Fruit fly (Drosophila melanogaster) whole organism, prepupa: Measurements from ENCODE around the gene sol.

ENCODE experiments used
- Blimp-1 ChIP-seq: fragments of 200-800 bp; sonication (Bioruptor generic); optimal IDR thresholded peaks from 3 replicates; lab custom pipeline; 2017; ENCODE audit warnings: missing biosample characterization, missing genetic modification characterization, mild to moderate bottlenecking, moderate library complexity, missing genetic modification reagents
- CG10631 ChIP-seq: fragments of 200-800 bp; sonication (Bioruptor generic); optimal IDR thresholded peaks from 2 replicates; lab custom pipeline; 2016; ENCODE audit warnings: missing biosample characterization, missing genetic modification characterization
- CG10669 ChIP-seq: fragments of 200-800 bp; sonication (Bioruptor generic); optimal IDR thresholded peaks from 3 replicates; lab custom pipeline; 2018; ENCODE audit warnings: missing biosample characterization, mild to moderate bottlenecking, missing genetic modification characterization, moderate library complexity
- CG11294 ChIP-seq: fragments of 200-800 bp; sonication (Bioruptor generic); IDR thresholded peaks from 2 replicates; pipeline ENCODE4 v1.3.6; 2022; ENCODE audit warnings: missing biosample characterization, missing genetic modification characterization
- CG11762 ChIP-seq: fragments of 200-800 bp; sonication (Bioruptor generic); optimal IDR thresholded peaks from 3 replicates; lab custom pipeline; 2016; ENCODE audit warnings: missing biosample characterization, missing genetic modification characterization; ENCODE audit not compliant: insufficient read depth
- CG11902 ChIP-seq: fragments of 200-800 bp; sonication (Bioruptor generic); optimal IDR thresholded peaks from 3 replicates; lab custom pipeline; 2016; ENCODE audit warnings: missing biosample characterization, missing genetic modification characterization
- CG15336 ChIP-seq: fragments of 200-800 bp; sonication (Bioruptor generic); IDR thresholded peaks from 2 replicates; pipeline ENCODE4 v1.3.6; 2022; ENCODE audit warnings: missing biosample characterization, missing genetic modification characterization
- CG1621 ChIP-seq: fragments of 200-800 bp; sonication (Bioruptor generic); optimal IDR thresholded peaks from 3 replicates; lab custom pipeline; 2018; ENCODE audit warnings: missing biosample characterization, mild to moderate bottlenecking, missing genetic modification characterization
- CG16779 ChIP-seq: fragments of 200-800 bp; sonication (Bioruptor generic); optimal IDR thresholded peaks from 3 replicates; lab custom pipeline; 2017; ENCODE audit warnings: missing biosample characterization, mild to moderate bottlenecking, missing genetic modification characterization
- CG3032 ChIP-seq: fragments of 200-800 bp; optimal IDR thresholded peaks from 2 replicates; lab custom pipeline; 2019; ENCODE audit warnings: missing biosample characterization, mild to moderate bottlenecking, missing genetic modification characterization, moderate library complexity
- CG31627 ChIP-seq: fragments of 200-800 bp; sonication (Bioruptor generic); optimal IDR thresholded peaks from 3 replicates; lab custom pipeline; 2016; ENCODE audit warnings: missing biosample characterization, missing genetic modification characterization
- CG4318 ChIP-seq: fragments of 200-800 bp; sonication (Bioruptor generic); optimal IDR thresholded peaks from 3 replicates; lab custom pipeline; 2017; ENCODE audit warnings: missing biosample characterization, mild to moderate bottlenecking, missing genetic modification characterization
- CG6276 ChIP-seq: fragments of 200-800 bp; sonication (Bioruptor generic); optimal IDR thresholded peaks from 2 replicates; lab custom pipeline; 2017; ENCODE audit warnings: missing biosample characterization, mild to moderate bottlenecking, missing genetic modification characterization
- CG6792 ChIP-seq: fragments of 200-800 bp; sonication (Bioruptor generic); optimal IDR thresholded peaks from 3 replicates; lab custom pipeline; 2016; ENCODE audit warnings: missing biosample characterization, missing genetic modification characterization
- CG6808 ChIP-seq: fragments of 200-800 bp; sonication (Bioruptor generic); optimal IDR thresholded peaks from 3 replicates; lab custom pipeline; 2017; ENCODE audit warnings: missing biosample characterization, missing genetic modification characterization, mild to moderate bottlenecking, moderate library complexity, missing genetic modification reagents
- CG7368 ChIP-seq: fragments of 200-800 bp; sonication (Bioruptor generic); optimal IDR thresholded peaks from 3 replicates; lab custom pipeline; 2016; ENCODE audit warnings: missing biosample characterization, missing genetic modification characterization
- CG8119 ChIP-seq: fragments of 200-800 bp; sonication (Bioruptor generic); IDR thresholded peaks from 3 replicates; pipeline ENCODE4 v1.3.6; 2022; ENCODE audit warnings: missing biosample characterization, missing genetic modification characterization
- CG8319 ChIP-seq: fragments of 200-800 bp; sonication (Bioruptor generic); optimal IDR thresholded peaks from 3 replicates; lab custom pipeline; 2016; ENCODE audit warnings: missing biosample characterization, missing genetic modification characterization
- CG8632 ChIP-seq: fragments of 200-800 bp; sonication (Bioruptor generic); optimal IDR thresholded peaks from 3 replicates; lab custom pipeline; 2016; ENCODE audit warnings: missing biosample characterization, missing genetic modification characterization
- CG9139 ChIP-seq: fragments of 200-800 bp; sonication (Bioruptor generic); optimal IDR thresholded peaks from 3 replicates; lab custom pipeline; 2017; ENCODE audit warnings: missing biosample characterization, mild to moderate bottlenecking, missing genetic modification characterization
- Eip75B ChIP-seq: fragments of 200-800 bp; sonication (Bioruptor generic); optimal IDR thresholded peaks from 3 replicates; lab custom pipeline; 2016; ENCODE audit warnings: missing biosample characterization, missing genetic modification characterization
- Eip78C ChIP-seq: fragments of 200-800 bp; sonication (Bioruptor generic); peaks from one replicate; lab custom pipeline; 2016; ENCODE audit warnings: missing biosample characterization, missing genetic modification characterization
- Eip93F ChIP-seq: fragments of 200-800 bp; sonication (Bioruptor generic); optimal IDR thresholded peaks from 2 replicates; lab custom pipeline; 2016; ENCODE audit warnings: missing biosample characterization, mild to moderate bottlenecking, missing genetic modification characterization
- Ets21C ChIP-seq: fragments of 200-800 bp; sonication (Bioruptor generic); optimal IDR thresholded peaks from 3 replicates; lab custom pipeline; 2016; ENCODE audit warnings: missing biosample characterization, missing genetic modification characterization
- Gug ChIP-seq: fragments of 200-800 bp; sonication (Bioruptor generic); IDR thresholded peaks from 2 replicates; pipeline ENCODE4 v1.3.6; 2022; ENCODE audit warnings: missing biosample characterization, missing genetic modification characterization
- Hr38 ChIP-seq: sonication (Bioruptor generic); optimal IDR thresholded peaks from 2 replicates; lab custom pipeline; 2016; ENCODE audit warnings: missing biosample characterization, missing genetic modification characterization
- Hr39 ChIP-seq: fragments of 200-800 bp; sonication (Bioruptor generic); optimal IDR thresholded peaks from 2 replicates; lab custom pipeline; 2016; ENCODE audit warnings: missing biosample characterization, missing genetic modification characterization
- Lpt ChIP-seq: fragments of 200-800 bp; sonication (Bioruptor generic); optimal IDR thresholded peaks from 3 replicates; lab custom pipeline; 2016; ENCODE audit warnings: missing biosample characterization, missing genetic modification characterization
- Met ChIP-seq: fragments of 200-800 bp; sonication (Bioruptor generic); optimal IDR thresholded peaks from 3 replicates; lab custom pipeline; 2016; ENCODE audit warnings: missing biosample characterization, missing genetic modification characterization
- Smox ChIP-seq: fragments of 200-800 bp; sonication (Bioruptor generic); optimal IDR thresholded peaks from 3 replicates; lab custom pipeline; 2016; ENCODE audit warnings: missing biosample characterization, missing genetic modification characterization
- Sox14 ChIP-seq: fragments of 200-800 bp; sonication (Bioruptor generic); optimal IDR thresholded peaks from 3 replicates; lab custom pipeline; 2016; ENCODE audit warnings: missing biosample characterization, missing genetic modification characterization
- achi ChIP-seq: fragments of 200-800 bp; sonication (Bioruptor generic); optimal IDR thresholded peaks from 3 replicates; lab custom pipeline; 2016; ENCODE audit warnings: missing biosample characterization, missing genetic modification characterization
- dac ChIP-seq: fragments of 200-800 bp; sonication (Bioruptor generic); optimal IDR thresholded peaks from 2 replicates; lab custom pipeline; 2017; ENCODE audit warnings: missing biosample characterization, mild to moderate bottlenecking, missing genetic modification characterization
- dsx ChIP-seq: fragments of 200-800 bp; optimal IDR thresholded peaks from 3 replicates; lab custom pipeline; 2019; ENCODE audit warnings: missing biosample characterization, mild to moderate bottlenecking, missing genetic modification characterization, moderate library complexity; ENCODE audit not compliant: poor library complexity, severe bottlenecking
- fd85E ChIP-seq: fragments of 200-800 bp; sonication (Bioruptor generic); optimal IDR thresholded peaks from 3 replicates; lab custom pipeline; 2016; ENCODE audit warnings: missing biosample characterization, missing genetic modification characterization
- fkh ChIP-seq: fragments of 200-800 bp; sonication (Bioruptor generic); optimal IDR thresholded peaks from 3 replicates; lab custom pipeline; 2017; ENCODE audit warnings: missing biosample characterization, mild to moderate bottlenecking, missing genetic modification characterization, moderate library complexity
- salr ChIP-seq, 2 experiments: fragments of 200-800 bp; sonication (Bioruptor generic); optimal IDR thresholded peaks; 3 replicates each; lab custom pipeline; 2016 to 2018; ENCODE audit warnings: missing biosample characterization in 2 of 2, missing genetic modification characterization in 2 of 2, mild to moderate bottlenecking in 1 of 2
- svp ChIP-seq: fragments of 200-800 bp; sonication (Bioruptor generic); peaks from one replicate; lab custom pipeline; 2016; ENCODE audit warnings: missing biosample characterization, missing genetic modification characterization
- topi ChIP-seq: fragments of 200-800 bp; sonication (Bioruptor generic); optimal IDR thresholded peaks from 3 replicates; lab custom pipeline; 2016; ENCODE audit warnings: missing biosample characterization, missing genetic modification characterization
- vri ChIP-seq: fragments of 200-800 bp; sonication (Bioruptor generic); optimal IDR thresholded peaks from 3 replicates; lab custom pipeline; 2016; ENCODE audit warnings: missing biosample characterization, mild to moderate bottlenecking, missing genetic modification characterization

Gene sol

dm6 chrX:21362878-21363277 is 12.8 kb downstream of the sol start, which contains the start of the genes bbx and waw (continued):
- TF ChIP-seq Lpt (GFP tag; lab: Kevin White, UChicago) (no peak), Hr38 (GFP tag; lab: Kevin White, UChicago) (no peak), CG15336 (no peak), CG1621 (tag; lab: Kevin White, UChicago) (no peak), CG31627 (no peak), CG8119 (GFP tag; lab: Robert Waterston, UW) (no peak), Ets21C (GFP tag; lab: Kevin White, UChicago) (no peak), Met (no peak), Smox (GFP tag; lab: Kevin White, UChicago) (peak; percentile 6), CG8319 (GFP tag; lab: Kevin White, UChicago) (no peak), Eip75B (GFP tag; lab: Kevin White, UChicago) (peak; percentile 17), vri (GFP tag; lab: Kevin White, UChicago) (peak; percentile 99)

- TF ChIP-seq Hr39 (no peak), fd85E (GFP tag; lab: Kevin White, UChicago) (no peak), CG4318 (GFP tag; lab: Kevin White, UChicago) (no peak), Lpt (GFP tag; lab: Kevin White, UChicago) (no peak), Hr38 (GFP tag; lab: Kevin White, UChicago) (no peak), Eip93F (GFP tag; lab: Kevin White, UChicago) (peak; percentile 60), Sox14 (GFP tag; lab: Kevin White, UChicago) (no peak), dac (GFP tag; lab: Kevin White, UChicago) (no peak), CG6808 (GFP tag; lab: Kevin White, UChicago) (no peak), topi (GFP tag; lab: Kevin White, UChicago) (no peak), Blimp-1 (no peak), Smox (GFP tag; lab: Kevin White, UChicago) (no peak), fkh (GFP tag; lab: Kevin White, UChicago) (peak; percentile 20), dsx (GFP tag; lab: Kevin White, UChicago) (no peak), CG11902 (no peak), CG1621 (tag; lab: Kevin White, UChicago) (no peak), Met (no peak), Ets21C (GFP tag; lab: Kevin White, UChicago) (no peak), CG11762 (GFP tag; lab: Kevin White, UChicago) (no peak), vri (GFP tag; lab: Kevin White, UChicago) (peak; percentile 1), CG6792 (no peak), CG6276 (GFP tag; lab: Kevin White, UChicago) (no peak), Eip78C (GFP tag; lab: Kevin White, UChicago) (peak; percentile 28), CG11294 (GFP tag; lab: Robert Waterston, UW) (no peak), salr (GFP tag; optimal IDR thresholded peaks at IDR 0.05; lab: Kevin White, UChicago) (no peak), svp (peak; percentile 68), CG10669 (GFP tag; lab: Kevin White, UChicago) (no peak), CG10631 (GFP tag; lab: Kevin White, UChicago) (no peak), CG16779 (no peak), CG9139 (GFP tag; lab: Kevin White, UChicago) (no peak), CG3032 (tag; lab: Kevin White, UChicago) (no peak), CG15336 (no peak), CG8319 (GFP tag; lab: Kevin White, UChicago) (no peak), CG8632 (GFP tag; lab: Kevin White, UChicago) (no peak), Gug (GFP tag; lab: Robert Waterston, UW) (no peak), CG7368 (GFP tag; lab: Kevin White, UChicago) (no peak), achi (GFP tag; lab: Kevin White, UChicago) (no peak)
Observed at dm6 chrX:21365421-21365820, 15.3 kb downstream of the sol start.
